Fruit fly (Drosophila melanogaster): ENCODE results near the gene CG31815.

The CG31815 gene

DNA sequence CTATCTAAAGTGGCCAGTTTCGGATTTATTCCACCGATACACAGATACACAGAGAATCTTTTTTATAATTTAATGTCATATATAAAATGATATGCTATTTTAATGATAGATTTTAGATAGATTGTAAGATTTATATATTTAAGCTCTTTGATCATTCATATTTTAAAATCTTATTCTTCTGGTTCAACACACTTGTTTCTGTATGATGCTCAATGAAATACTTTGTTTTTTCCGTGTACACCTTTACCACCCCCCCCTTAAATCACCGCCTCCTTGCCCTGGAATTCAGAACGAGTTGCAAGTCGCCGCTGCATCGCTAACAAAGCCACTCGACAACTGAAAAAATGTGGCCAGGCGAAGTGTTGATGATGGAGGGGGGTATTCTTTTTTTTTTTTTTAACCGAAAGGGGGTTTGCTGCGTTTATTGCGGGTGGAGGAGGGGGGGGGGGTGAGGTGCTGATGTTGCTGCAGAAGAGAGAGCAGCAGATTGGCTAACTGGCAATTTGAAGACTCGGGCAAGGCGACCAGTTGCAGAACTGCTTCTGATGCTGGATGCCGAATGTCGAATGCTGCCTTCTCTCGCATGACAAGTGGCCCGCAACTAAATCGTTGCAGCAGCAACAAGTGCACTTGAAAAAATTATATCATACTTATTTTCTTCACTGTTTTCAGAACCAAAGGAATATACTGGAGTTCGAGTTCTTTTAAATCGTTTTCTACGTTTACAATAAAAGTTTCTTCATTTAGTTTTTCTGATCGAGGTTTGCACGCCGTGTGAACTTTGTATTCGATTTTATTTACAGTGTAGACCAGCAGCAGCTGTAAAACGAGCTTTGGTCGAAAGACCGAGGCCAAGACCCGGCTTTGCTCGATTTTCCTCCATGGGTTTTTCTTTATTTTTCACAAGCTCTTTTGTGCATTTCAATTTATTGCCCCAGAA is 7.6 kb upstream of the CG31815 start:
- TF ChIP-seq ttk (optimal IDR thresholded peaks at IDR 0.05) (no peak), psq (optimal IDR thresholded peaks at IDR 0.05) (no peak), Myc (optimal IDR thresholded peaks at IDR 0.05) (no peak), Sin3A (optimal IDR thresholded peaks at IDR 0.05) (no peak), h (optimal IDR thresholded peaks at IDR 0.05) (no peak), insv (optimal IDR thresholded peaks at IDR 0.05) (no peak)

DNA sequence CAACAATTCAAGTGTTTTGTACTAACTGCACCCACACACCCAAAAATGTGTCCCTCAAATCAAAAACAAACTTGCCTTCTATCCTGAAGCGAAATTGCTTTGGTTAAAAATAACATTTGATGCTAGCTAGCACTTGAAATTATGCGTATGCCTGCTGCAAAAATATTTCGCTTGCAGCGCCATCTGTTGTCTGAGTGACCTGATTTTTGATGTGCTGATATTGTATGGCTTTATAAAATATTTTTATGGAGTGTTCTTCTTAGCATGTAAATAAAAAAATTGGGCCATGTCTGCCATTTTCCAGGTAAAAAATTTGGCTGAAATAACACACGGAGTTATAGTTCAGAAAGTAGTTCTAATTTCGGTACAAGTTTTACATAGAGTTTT is 6.9 kb upstream of the CG31815 start:
- TF ChIP-seq insv (optimal IDR thresholded peaks at IDR 0.05) (no peak), Myc (optimal IDR thresholded peaks at IDR 0.05) (no peak), Sin3A (optimal IDR thresholded peaks at IDR 0.05) (no peak), ttk (optimal IDR thresholded peaks at IDR 0.05) (no peak), h (optimal IDR thresholded peaks at IDR 0.05) (no peak), psq (optimal IDR thresholded peaks at IDR 0.05) (no peak)

DNA sequence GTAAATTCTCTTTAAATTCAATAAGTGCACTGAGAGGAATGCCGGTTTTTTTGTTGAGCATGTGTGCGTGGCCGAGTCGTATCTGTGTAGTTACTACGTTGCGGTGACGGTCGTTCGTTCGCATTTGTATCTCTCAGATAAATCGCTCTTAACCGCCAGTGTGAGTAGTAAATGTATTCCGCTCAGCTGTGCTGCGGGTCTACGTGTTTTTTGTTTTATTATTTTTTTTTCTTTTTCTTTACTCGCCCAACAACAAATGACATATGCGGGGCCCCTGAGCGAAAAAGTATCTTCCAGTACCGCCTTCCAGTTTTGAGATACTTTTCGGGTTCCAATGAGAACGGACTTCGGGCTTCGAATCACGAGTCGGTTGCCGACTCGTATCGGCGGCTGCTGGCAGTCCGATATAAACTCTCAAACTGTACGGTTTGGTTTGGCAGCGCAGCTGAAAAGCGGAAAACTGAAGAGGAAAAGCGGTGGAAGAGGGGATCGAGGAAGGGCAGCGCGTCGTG is 4.1 kb upstream of the CG31815 start:
- TF ChIP-seq Myc (optimal IDR thresholded peaks at IDR 0.05) (no peak), insv (optimal IDR thresholded peaks at IDR 0.05) (no peak), Sin3A (optimal IDR thresholded peaks at IDR 0.05) (no peak), psq (optimal IDR thresholded peaks at IDR 0.05) (no peak), h (optimal IDR thresholded peaks at IDR 0.05) (no peak), ttk (optimal IDR thresholded peaks at IDR 0.05) (no peak)

DNA sequence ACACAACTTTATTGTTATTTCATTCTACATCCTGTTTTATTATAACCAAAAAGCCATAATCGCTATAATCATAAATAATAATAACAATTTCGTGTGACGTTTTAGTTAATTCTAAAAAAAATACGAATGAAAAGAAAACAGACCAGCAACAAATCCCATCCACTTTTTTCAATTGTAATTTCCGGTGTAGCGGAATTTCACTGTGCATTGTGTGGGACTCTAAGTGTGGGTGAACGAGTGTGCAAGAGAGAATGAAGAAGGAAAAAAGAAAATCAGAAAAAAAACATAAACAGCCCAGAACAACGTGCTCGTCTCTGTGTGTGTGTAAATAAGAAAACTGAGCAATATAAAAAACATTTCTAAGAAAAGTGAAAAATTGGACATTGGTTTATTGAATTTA is 3.3 kb upstream of the CG31815 start:
- TF ChIP-seq ttk (optimal IDR thresholded peaks at IDR 0.05), result no peak
- TF ChIP-seq h (optimal IDR thresholded peaks at IDR 0.05), result no peak

DNA sequence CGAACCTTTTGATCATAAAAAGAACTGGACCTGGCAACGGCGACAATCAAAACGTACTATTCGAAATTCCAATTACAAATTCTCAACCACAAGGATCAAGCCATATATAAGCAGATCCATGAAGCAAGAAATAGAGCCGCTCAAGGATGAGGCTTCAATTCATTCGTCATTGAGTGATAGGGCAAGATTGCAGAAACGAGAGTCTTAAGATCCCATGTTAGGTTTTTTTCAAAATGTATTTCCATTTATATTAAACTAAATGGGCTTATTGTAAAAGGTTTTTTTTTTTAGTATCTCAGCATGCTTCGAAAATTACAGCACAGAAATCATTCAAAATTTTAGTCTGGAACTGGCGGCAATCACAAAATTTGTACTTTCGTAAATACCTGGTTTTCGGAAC is 1.4 kb downstream of the CG31815 start, which contains the start of gene CG4631:
TSS of gene CG4631 (plus strand) at position 301 of the 400 bp plus-strand sequence.
- TF ChIP-seq ttk (optimal IDR thresholded peaks at IDR 0.05) (no peak), Myc (optimal IDR thresholded peaks at IDR 0.05) (no peak), h (optimal IDR thresholded peaks at IDR 0.05) (no peak), insv (optimal IDR thresholded peaks at IDR 0.05) (no peak), psq (optimal IDR thresholded peaks at IDR 0.05) (no peak), Sin3A (optimal IDR thresholded peaks at IDR 0.05) (no peak)

DNA sequence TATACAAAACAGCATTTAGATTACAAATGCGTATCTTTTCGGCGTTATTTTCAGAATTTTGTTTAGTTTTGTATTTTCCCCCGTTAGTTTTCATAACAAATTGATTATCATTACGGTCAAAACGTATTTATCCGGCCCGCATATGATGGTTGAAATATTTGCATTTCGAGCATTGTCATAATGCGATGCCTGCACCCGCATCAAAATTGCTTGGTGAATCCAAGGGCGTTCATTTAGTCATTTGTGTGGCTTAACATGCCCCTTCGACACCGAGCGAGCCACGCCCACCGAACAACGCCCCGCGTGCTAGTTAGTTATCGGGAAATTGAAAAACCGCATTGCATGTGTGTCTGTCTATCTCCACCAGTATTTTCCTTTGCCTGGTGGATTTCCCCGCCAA is 10.7 kb downstream of the CG31815 start:
- TF ChIP-seq psq (optimal IDR thresholded peaks at IDR 0.05) (no peak), insv (optimal IDR thresholded peaks at IDR 0.05) (no peak), h (optimal IDR thresholded peaks at IDR 0.05) (no peak), Myc (optimal IDR thresholded peaks at IDR 0.05) (no peak), ttk (optimal IDR thresholded peaks at IDR 0.05) (no peak), Sin3A (optimal IDR thresholded peaks at IDR 0.05) (no peak)

DNA sequence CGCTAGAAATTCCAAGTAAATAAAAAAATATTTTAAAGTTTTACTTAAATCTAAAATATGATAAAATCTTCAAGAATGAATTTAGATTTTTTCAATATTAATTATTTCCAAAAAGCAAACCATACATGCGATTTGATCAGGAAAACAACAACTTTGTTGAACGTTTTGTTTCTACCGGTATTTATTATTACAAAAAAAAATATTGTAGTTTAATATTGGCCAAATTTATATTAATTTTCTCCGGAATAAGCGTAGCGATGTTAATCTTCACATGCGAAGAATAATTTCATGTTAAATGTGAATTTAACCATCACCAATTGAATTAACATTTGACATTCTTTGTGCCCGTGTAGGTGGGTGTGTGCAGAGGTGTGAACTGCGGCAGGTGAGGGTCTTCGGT is 13.3 kb downstream of the CG31815 start:
- TF ChIP-seq Sin3A (optimal IDR thresholded peaks at IDR 0.05), result no peak
- TF ChIP-seq ttk (optimal IDR thresholded peaks at IDR 0.05), result no peak
- TF ChIP-seq psq (optimal IDR thresholded peaks at IDR 0.05), result no peak
- no peak for TF ChIP-seq insv (optimal IDR thresholded peaks at IDR 0.05)
- TF ChIP-seq h (optimal IDR thresholded peaks at IDR 0.05), result no peak

DNA sequence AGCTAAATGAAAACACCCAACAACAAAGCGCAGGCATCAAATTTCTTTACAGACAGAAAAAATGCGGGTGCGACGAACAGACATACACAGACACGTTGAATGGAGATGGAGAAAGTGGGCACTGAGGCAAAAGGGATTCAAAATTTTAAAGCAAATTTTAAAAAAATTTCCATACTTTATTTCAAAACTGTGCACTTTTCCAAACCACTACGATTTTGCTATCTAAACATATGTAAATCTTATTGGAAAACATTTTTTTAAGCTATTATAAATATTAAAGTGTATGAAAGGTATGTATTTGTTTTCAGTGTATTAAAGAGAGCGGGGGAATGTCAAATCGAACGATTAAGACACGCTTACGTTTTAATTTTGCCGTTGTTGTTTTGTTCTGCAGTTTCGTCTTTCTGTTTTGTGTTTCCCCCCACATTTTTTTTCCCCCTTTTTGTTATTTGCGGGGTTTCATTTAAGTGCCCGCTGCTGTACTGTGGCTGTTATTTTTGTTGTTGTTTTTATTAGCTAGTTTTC is 14.8 kb downstream of the CG31815 start:
- no peak for TF ChIP-seq psq (optimal IDR thresholded peaks at IDR 0.05)
- no peak for TF ChIP-seq Myc (optimal IDR thresholded peaks at IDR 0.05)

DNA sequence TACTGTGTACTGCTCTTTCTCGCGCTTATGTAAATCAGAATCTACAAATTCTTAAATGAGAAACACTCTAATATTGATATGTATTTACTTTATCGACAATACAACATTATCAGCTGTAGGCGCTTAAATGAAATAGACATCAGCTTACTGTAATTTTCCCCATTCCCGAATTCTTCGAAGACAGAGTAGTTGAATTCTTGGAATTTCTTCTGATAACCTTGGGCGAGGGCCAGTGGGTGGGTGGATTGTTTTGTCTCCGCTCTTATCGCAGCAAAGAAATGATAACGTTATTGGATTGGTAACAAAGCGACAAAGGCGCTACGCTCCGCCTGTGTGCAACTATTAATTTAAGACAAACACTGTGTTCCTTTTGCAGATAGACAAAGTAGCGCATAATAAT is 15.8 kb downstream of the CG31815 start:
- TF ChIP-seq h (optimal IDR thresholded peaks at IDR 0.05), result no peak
- no peak for TF ChIP-seq psq (optimal IDR thresholded peaks at IDR 0.05)
- TF ChIP-seq Sin3A (optimal IDR thresholded peaks at IDR 0.05), result no peak
- TF ChIP-seq insv (optimal IDR thresholded peaks at IDR 0.05), result no peak
- TF ChIP-seq ttk (optimal IDR thresholded peaks at IDR 0.05), result no peak
- TF ChIP-seq Myc (optimal IDR thresholded peaks at IDR 0.05), result no peak

DNA sequence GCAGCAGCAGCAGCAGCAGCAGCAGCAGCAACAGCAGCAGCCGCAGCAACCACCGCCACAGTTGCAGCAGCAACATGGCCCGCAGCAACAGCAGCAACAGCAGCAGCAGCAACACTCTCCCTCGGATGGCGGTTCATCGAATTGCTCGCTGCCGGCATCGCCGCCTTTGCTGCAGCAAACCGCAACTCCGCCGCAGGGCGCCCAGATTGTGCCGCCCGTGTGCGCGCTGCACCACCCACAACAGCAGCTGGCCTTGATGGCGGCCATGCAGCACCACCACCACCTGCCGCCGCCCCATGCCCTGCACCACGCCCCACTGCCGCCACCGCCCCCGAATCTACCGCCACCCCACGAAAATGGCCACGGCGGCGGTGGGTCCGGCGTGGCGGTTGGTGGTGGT is 16.5 kb downstream of the CG31815 start:
- TF ChIP-seq insv (optimal IDR thresholded peaks at IDR 0.05) (no peak), ttk (optimal IDR thresholded peaks at IDR 0.05) (no peak), Sin3A (optimal IDR thresholded peaks at IDR 0.05) (no peak), h (optimal IDR thresholded peaks at IDR 0.05) (no peak), psq (optimal IDR thresholded peaks at IDR 0.05) (no peak), Myc (optimal IDR thresholded peaks at IDR 0.05) (no peak)

DNA sequence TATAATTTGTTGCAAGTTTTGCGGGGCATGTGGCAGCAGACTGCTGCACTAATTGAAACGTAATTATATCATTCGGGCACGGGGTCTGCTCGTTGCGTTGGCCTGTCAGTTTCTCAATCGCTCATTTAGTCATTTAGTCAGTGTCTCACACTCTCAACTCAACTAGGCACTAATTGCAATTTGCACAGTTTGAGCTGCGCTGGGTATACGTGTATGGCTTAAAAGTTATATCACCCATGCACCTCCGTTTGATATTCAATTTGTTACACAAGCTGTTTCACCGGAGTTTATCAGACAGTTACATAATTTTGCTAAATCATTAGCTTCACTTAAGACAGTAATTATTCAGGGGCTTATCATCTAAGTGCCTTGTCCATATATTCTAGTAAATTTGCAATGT is 22.3 kb downstream of the CG31815 start:
- TF ChIP-seq h (optimal IDR thresholded peaks at IDR 0.05), result no peak
- TF ChIP-seq psq (optimal IDR thresholded peaks at IDR 0.05), result no peak

DNA sequence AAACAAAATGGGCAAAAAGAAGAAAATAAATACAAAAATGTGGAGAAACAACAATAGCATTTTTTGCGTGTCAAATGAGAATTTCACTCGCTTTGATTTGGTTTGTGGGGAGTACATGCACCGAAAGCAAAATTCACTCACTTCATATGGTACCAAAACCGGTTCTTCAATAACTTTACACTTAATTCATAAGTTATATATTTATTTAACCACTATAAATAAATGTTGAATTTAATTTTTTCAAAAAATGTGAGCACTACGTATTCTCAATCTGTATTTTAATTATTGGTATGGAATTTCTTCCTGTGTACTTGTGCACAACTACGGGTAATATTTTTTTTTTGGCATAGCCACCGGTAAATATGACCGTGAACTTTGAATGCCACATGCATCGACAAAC is 23.6 kb downstream of the CG31815 start:
- TF ChIP-seq ttk (optimal IDR thresholded peaks at IDR 0.05), result no peak
- no peak for TF ChIP-seq insv (optimal IDR thresholded peaks at IDR 0.05)

DNA sequence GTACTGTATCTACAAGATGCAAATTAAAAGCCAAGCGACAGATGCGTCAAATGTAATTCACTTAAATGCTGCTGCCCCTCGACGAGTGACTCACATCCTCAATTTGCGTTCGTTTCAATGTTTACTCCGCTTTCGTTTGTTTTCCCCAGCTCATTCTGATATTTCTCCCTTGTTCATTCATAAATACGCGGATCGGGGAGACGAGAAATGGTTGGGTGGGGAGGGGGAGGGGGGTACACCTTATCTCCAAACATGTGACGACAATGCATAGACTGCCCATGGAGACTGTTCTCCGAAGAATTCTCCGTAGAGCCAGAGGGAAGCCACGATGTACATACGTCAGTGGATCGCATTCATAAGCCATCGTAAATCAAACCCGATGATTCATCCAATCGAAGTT is 31.7 kb downstream of the CG31815 start:
- TF ChIP-seq Sin3A (optimal IDR thresholded peaks at IDR 0.05) (no peak), h (optimal IDR thresholded peaks at IDR 0.05) (no peak), psq (optimal IDR thresholded peaks at IDR 0.05) (no peak), ttk (optimal IDR thresholded peaks at IDR 0.05) (no peak), insv (optimal IDR thresholded peaks at IDR 0.05) (no peak), Myc (optimal IDR thresholded peaks at IDR 0.05) (no peak)
